Fruit fly (Drosophila melanogaster): ENCODE data around the gene Sfxn1-3.
A peak's percentile ranks its signal among the peaks of the same experiment; 100 is the strongest.

Sfxn1-3 gene

DNA sequence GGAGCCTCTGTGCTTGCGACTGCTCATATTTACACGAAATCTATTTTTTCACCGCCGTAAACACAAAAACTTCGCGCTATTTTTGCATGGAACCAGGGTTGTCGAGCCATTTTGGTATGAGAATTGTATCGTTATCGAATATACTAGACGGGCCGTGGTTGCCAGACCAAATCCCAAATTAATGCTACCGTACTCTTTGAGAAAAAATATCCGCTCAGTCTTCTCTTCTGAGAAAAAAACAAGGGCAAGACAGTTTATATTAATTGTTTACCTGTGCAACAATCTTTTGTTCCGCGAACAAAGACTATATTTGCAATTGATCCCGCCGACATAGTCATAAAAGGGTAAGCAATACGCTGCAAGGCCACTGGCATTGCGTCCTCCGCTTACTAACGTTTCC lies 40.8 kb upstream of the Sfxn1-3 start, which contains the start of the genes Skp2 and CG1103:
Skp2 (minus strand) TSS at position 95 of the 400 bp plus-strand sequence.
CG1103 (plus strand) TSS at position 176 of the 400 bp plus-strand sequence.
- TF ChIP-seq Ada2b (GFP tag; IDR thresholded peaks at IDR 0.05): no peak
- no peak for TF ChIP-seq CG31441 (GFP tag; IDR thresholded peaks at IDR 0.05)
- no peak for TF ChIP-seq CG12104 (GFP tag; optimal IDR thresholded peaks at IDR 0.05)
- TF ChIP-seq tx (GFP tag; optimal IDR thresholded peaks at IDR 0.05): no peak
- no peak for TF ChIP-seq CG15479 (GFP tag; optimal IDR thresholded peaks at IDR 0.05)
- peak; percentile 60 for TF ChIP-seq Opbp (GFP tag; IDR thresholded peaks at IDR 0.05; ENCODE audit: partially characterized antibody)
- TF ChIP-seq stwl (tag; optimal IDR thresholded peaks at IDR 0.05): peak; percentile 94
- no peak for TF ChIP-seq Tbp (GFP tag; optimal IDR thresholded peaks at IDR 0.05)
- no peak for TF ChIP-seq tgo (GFP tag; IDR thresholded peaks at IDR 0.05)
- peak; percentile 46; the same call in 2 of the 4 replicates for TF ChIP-seq Dll (GFP tag; IDR thresholded peaks at IDR 0.05; ENCODE audit: partially characterized antibody)
- TF ChIP-seq CG9797 (GFP tag; optimal IDR thresholded peaks at IDR 0.05): peak; percentile 68
- TF ChIP-seq CG12659 (GFP tag; optimal IDR thresholded peaks at IDR 0.05): peak; percentile 62
- no peak for TF ChIP-seq Six4 (GFP tag; optimal IDR thresholded peaks at IDR 0.05)
- peak; percentile 37 for TF ChIP-seq phol (tag; optimal IDR thresholded peaks at IDR 0.05)
- no peak for TF ChIP-seq al (GFP tag; IDR thresholded peaks at IDR 0.05)
- TF ChIP-seq cato (GFP tag; optimal IDR thresholded peaks at IDR 0.05; ENCODE audit: borderline replicate concordance): no peak
- no peak for TF ChIP-seq br (optimal IDR thresholded peaks at IDR 0.05)
- peak; percentile 27; the same call in 1 of the 2 replicates for TF ChIP-seq bbx (GFP tag; IDR thresholded peaks at IDR 0.05; ENCODE audit: partially characterized antibody)
- TF ChIP-seq CG17186 (GFP tag; optimal IDR thresholded peaks at IDR 0.05): peak; percentile 13
- peak; percentile 49 for TF ChIP-seq Jarid2 (GFP tag; optimal IDR thresholded peaks at IDR 0.05)
- peak; percentile 26 for TF ChIP-seq CG33213 (GFP tag; optimal IDR thresholded peaks at IDR 0.05)
- peak; percentile 48 for TF ChIP-seq Scr (GFP tag; IDR thresholded peaks at IDR 0.05; ENCODE audit: partially characterized antibody)
- no peak for TF ChIP-seq ham (GFP tag; IDR thresholded peaks at IDR 0.05)
- peak; percentile 24 for TF ChIP-seq CTCF (GFP tag; optimal IDR thresholded peaks at IDR 0.05)
- no peak for TF ChIP-seq Eip74EF (GFP tag; optimal IDR thresholded peaks at IDR 0.05)
- TF ChIP-seq vnd (GFP tag; IDR thresholded peaks at IDR 0.05; ENCODE audit: partially characterized antibody): no peak
- no peak for TF ChIP-seq lab (GFP tag; optimal IDR thresholded peaks at IDR 0.05)
- TF ChIP-seq sna (GFP tag; IDR thresholded peaks at IDR 0.05; ENCODE audit: partially characterized antibody): peak; percentile 21; the same call in 1 of the 2 replicates
- TF ChIP-seq inv (GFP tag; IDR thresholded peaks at IDR 0.05; ENCODE audit: partially characterized antibody): no peak
- TF ChIP-seq CG3838 (GFP tag; optimal IDR thresholded peaks at IDR 0.05): no peak
- TF ChIP-seq cg (GFP tag; optimal IDR thresholded peaks at IDR 0.05): no peak
- no peak for TF ChIP-seq CG18011 (GFP tag; optimal IDR thresholded peaks at IDR 0.05)
- TF ChIP-seq CG31224 (GFP tag; IDR thresholded peaks at IDR 0.05): no peak
- TF ChIP-seq CG11504 (tag; optimal IDR thresholded peaks at IDR 0.05): no peak
- no peak for TF ChIP-seq CG10654 (GFP tag; optimal IDR thresholded peaks at IDR 0.05)
- peak; percentile 9 for TF ChIP-seq CG3163 (GFP tag; optimal IDR thresholded peaks at IDR 0.05)
- no peak for TF ChIP-seq sim (GFP tag; IDR thresholded peaks at IDR 0.05)
- peak; percentile 65 for TF ChIP-seq D (optimal IDR thresholded peaks at IDR 0.05)
- TF ChIP-seq D (GFP tag; optimal IDR thresholded peaks at IDR 0.05): no peak
- peak; percentile 68 for TF ChIP-seq CG13287 (GFP tag; IDR thresholded peaks at IDR 0.05; ENCODE audit: partially characterized antibody)
- peak; percentile 33 for TF ChIP-seq nerfin-1 (tag; optimal IDR thresholded peaks at IDR 0.05)
- TF ChIP-seq CG6791 (GFP tag; IDR thresholded peaks at IDR 0.05; ENCODE audit: partially characterized antibody): peak; percentile 36; the same call in 1 of the 3 replicates
- TF ChIP-seq CG18619 (GFP tag; optimal IDR thresholded peaks at IDR 0.05): no peak
- TF ChIP-seq CG7839 (tag; optimal IDR thresholded peaks at IDR 0.05): no peak
- TF ChIP-seq CG1233 (GFP tag; optimal IDR thresholded peaks at IDR 0.05): peak; percentile 11
- TF ChIP-seq hkb (optimal IDR thresholded peaks at IDR 0.05): peak; percentile 49
- no peak; the same call in 1 of the 2 replicates for TF ChIP-seq hkb (GFP tag; IDR thresholded peaks at IDR 0.05)
- no peak for TF ChIP-seq Fer1 (GFP tag; optimal IDR thresholded peaks at IDR 0.05)
- TF ChIP-seq CG11560 (tag; IDR thresholded peaks at IDR 0.05): peak; percentile 55; the same call in 2 of the 3 replicates
- TF ChIP-seq CG10267 (tag; optimal IDR thresholded peaks at IDR 0.05): peak; percentile 17
- TF ChIP-seq pita (GFP tag; optimal IDR thresholded peaks at IDR 0.05): no peak
